Fruit fly (Drosophila melanogaster): Measurements from ENCODE around the gene WASp.

- no peak for TF ChIP-seq Pif1A (GFP tag; optimal IDR thresholded peaks at IDR 0.05)
- TF ChIP-seq CG15710 (tag; optimal IDR thresholded peaks at IDR 0.05) = no peak
- TF ChIP-seq CG9948 (tag; optimal IDR thresholded peaks at IDR 0.05) = no peak
- TF ChIP-seq gl (tag; optimal IDR thresholded peaks at IDR 0.05) = no peak
- TF ChIP-seq Pif1B (GFP tag; optimal IDR thresholded peaks at IDR 0.05) = peak; percentile 57
Measured at dm6 chr3R:28861309-28862157, 29.7 kb upstream of the WASp start.

Measured in whole organism, pupa.